Worm (Caenorhabditis elegans): ENCODE measurements around the gene F56C3.1.

Gene F56C3.1

DNA sequence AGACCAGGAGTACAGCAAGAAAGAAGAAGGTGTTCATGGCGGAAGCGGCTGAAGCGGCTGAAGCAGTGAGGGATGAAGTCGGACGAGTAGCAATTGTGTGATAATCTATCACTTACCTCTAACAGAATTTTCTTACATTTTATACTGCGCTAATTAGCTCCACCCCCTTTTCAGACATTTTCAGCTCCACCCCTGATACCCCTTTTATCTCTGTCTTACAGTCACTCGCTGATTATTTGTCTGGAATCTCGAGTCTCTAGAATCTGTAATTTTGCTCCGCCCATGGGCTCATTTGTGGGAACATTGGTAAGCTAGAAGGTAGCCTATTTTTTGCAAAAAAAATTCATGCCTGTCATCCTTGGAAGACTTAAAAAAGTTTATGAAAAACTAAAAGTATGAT, 42.8 kb upstream of the F56C3.1 start, which contains the start of gene ins-39:
Gene ins-39 (minus strand): TSS at position 101 of the 400 bp plus-strand sequence.
- TF ChIP-seq hlh-4 (tag; optimal IDR thresholded peaks at IDR 0.05) (no peak), ceh-90 (tag; optimal IDR thresholded peaks at IDR 0.05) (no peak), nhr-11 (tag; optimal IDR thresholded peaks at IDR 0.05) (no peak), grh-1 (GFP tag; IDR thresholded peaks at IDR 0.05) (no peak), nhr-71 (tag; optimal IDR thresholded peaks at IDR 0.05) (no peak), nhr-20 (tag; optimal IDR thresholded peaks at IDR 0.05) (no peak), hpl-2 (GFP tag; optimal IDR thresholded peaks at IDR 0.05) (no peak), rnt-1 (tag; optimal IDR thresholded peaks at IDR 0.05) (no peak), irx-1 (tag; optimal IDR thresholded peaks at IDR 0.05) (no peak), aha-1 (tag; optimal IDR thresholded peaks at IDR 0.05) (no peak), pax-3 (tag; optimal IDR thresholded peaks at IDR 0.05) (no peak), ztf-11 (tag; optimal IDR thresholded peaks at IDR 0.05) (no peak), blmp-1 (tag; optimal IDR thresholded peaks at IDR 0.05) (no peak), C04F5.9 (tag; optimal IDR thresholded peaks at IDR 0.05) (no peak), C16A3.4 (tag; optimal IDR thresholded peaks at IDR 0.05) (no peak), lsy-2 (tag; optimal IDR thresholded peaks at IDR 0.05) (no peak), C34B4.2 (tag; optimal IDR thresholded peaks at IDR 0.05) (no peak), efl-1 (optimal IDR thresholded peaks at IDR 0.05) (no peak), efl-1 (GFP tag; optimal IDR thresholded peaks at IDR 0.05 in 1 of 2) (no peak)

DNA sequence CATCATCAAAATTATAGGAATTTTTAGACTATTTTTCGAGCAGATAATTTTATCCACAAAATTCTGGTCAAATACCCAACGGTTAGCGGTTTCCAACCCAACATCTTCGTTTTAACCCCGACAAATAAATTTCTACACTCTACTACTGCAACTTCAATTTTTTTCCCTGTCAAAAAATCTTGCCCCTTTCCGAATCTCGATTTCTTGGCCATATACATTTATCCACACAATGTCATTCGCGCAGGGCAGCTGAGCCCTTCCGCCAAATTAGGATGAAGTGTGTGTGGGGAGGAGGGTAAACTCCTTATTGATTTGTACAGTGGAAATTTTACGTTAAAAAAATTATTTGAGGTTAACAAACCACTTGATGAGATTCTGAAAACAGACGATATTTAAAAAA, 42.3 kb upstream of the F56C3.1 start:
- TF ChIP-seq F16B12.6 (tag; optimal IDR thresholded peaks at IDR 0.05): peak; percentile 14
- peak; percentile 79 to 87 for TF ChIP-seq efl-1 (optimal IDR thresholded peaks at IDR 0.05)
- TF ChIP-seq efl-1 (GFP tag; optimal IDR thresholded peaks at IDR 0.05 in 1 of 2): peak; percentile 36 to 92
- TF ChIP-seq xbp-1 (tag; optimal IDR thresholded peaks at IDR 0.05): peak; percentile 89
- no peak for TF ChIP-seq sptf-1 (tag; optimal IDR thresholded peaks at IDR 0.05)
- peak; percentile 94 for TF ChIP-seq lin-14 (GFP tag; optimal IDR thresholded peaks at IDR 0.05)
- peak; percentile 96 for TF ChIP-seq ztf-4 (tag; optimal IDR thresholded peaks at IDR 0.05)
- TF ChIP-seq ceh-90 (tag; optimal IDR thresholded peaks at IDR 0.05): peak; percentile 24
- TF ChIP-seq unc-98 (GFP tag; IDR thresholded peaks at IDR 0.05): peak; percentile 71
- peak; percentile 65 for TF ChIP-seq mef-2 (tag; optimal IDR thresholded peaks at IDR 0.05)
- peak; percentile 45 for TF ChIP-seq pqm-1 (tag; optimal IDR thresholded peaks at IDR 0.05)
- peak; percentile 90 for TF ChIP-seq nhr-85 (tag)
- TF ChIP-seq pag-3 (tag; optimal IDR thresholded peaks at IDR 0.05; ENCODE audit: borderline replicate concordance, insufficient read depth): no peak
- no peak for TF ChIP-seq hlh-17 (GFP tag; optimal IDR thresholded peaks at IDR 0.05; ENCODE audit: borderline replicate concordance)
- TF ChIP-seq nhr-19 (GFP tag; conservative IDR thresholded peaks at IDR 0.05): peak; percentile 93
- TF ChIP-seq Y116A8C.19 (tag; optimal IDR thresholded peaks at IDR 0.05; ENCODE audit: borderline replicate concordance): no peak
- no peak for TF ChIP-seq hlh-4 (tag; optimal IDR thresholded peaks at IDR 0.05)
- no peak for TF ChIP-seq nhr-28 (tag; optimal IDR thresholded peaks at IDR 0.05)
- peak in 1 of 2 experiments; percentile 44 for TF ChIP-seq egl-27 (tag; optimal IDR thresholded peaks at IDR 0.05)
- TF ChIP-seq zag-1 (tag; optimal IDR thresholded peaks at IDR 0.05): peak; percentile 53
- TF ChIP-seq elt-2 (tag; optimal IDR thresholded peaks at IDR 0.05): peak; percentile 84
- peak; percentile 76 for TF ChIP-seq isw-1 (GFP tag; IDR thresholded peaks at IDR 0.05)
- TF ChIP-seq nhr-11 (tag; optimal IDR thresholded peaks at IDR 0.05): peak; percentile 94
- TF ChIP-seq lin-39 (tag; optimal IDR thresholded peaks at IDR 0.05): peak; percentile 93
- TF ChIP-seq ceh-8 (GFP tag; optimal IDR thresholded peaks at IDR 0.05): peak; percentile 97
- no peak for TF ChIP-seq C34B4.2 (tag; optimal IDR thresholded peaks at IDR 0.05)
- peak; percentile 95 for TF ChIP-seq nhr-20 (tag; optimal IDR thresholded peaks at IDR 0.05)
- TF ChIP-seq hpl-2 (GFP tag; optimal IDR thresholded peaks at IDR 0.05): peak; percentile 99
- TF ChIP-seq nhr-12 (tag; optimal IDR thresholded peaks at IDR 0.05): peak; percentile 57
- peak; percentile 45 to 84 for TF ChIP-seq ztf-11 (tag; optimal IDR thresholded peaks at IDR 0.05)
- TF ChIP-seq mep-1 (tag; optimal IDR thresholded peaks at IDR 0.05): peak; percentile 97
- peak; percentile 90 for TF ChIP-seq aly-2 (tag; optimal IDR thresholded peaks at IDR 0.05)
- peak; percentile 94 for TF ChIP-seq egl-13 (tag; optimal IDR thresholded peaks at IDR 0.05)
- no peak for TF ChIP-seq alr-1 (tag; optimal IDR thresholded peaks at IDR 0.05; ENCODE audit: borderline replicate concordance)
- TF ChIP-seq aha-1 (tag; optimal IDR thresholded peaks at IDR 0.05): peak; percentile 49
- TF ChIP-seq skn-1 (tag; optimal IDR thresholded peaks at IDR 0.05): peak; percentile 100
- peak; percentile 89 for TF ChIP-seq unc-86 (tag; optimal IDR thresholded peaks at IDR 0.05)
- peak in 1 of 2 experiments; percentile 90 for TF ChIP-seq mdl-1 (tag; optimal IDR thresholded peaks at IDR 0.05)
- TF ChIP-seq lin-15B (tag; optimal IDR thresholded peaks at IDR 0.05): peak; percentile 15
- TF ChIP-seq blmp-1 (tag; optimal IDR thresholded peaks at IDR 0.05): peak; percentile 46
- peak; percentile 90 for TF ChIP-seq pax-3 (tag; optimal IDR thresholded peaks at IDR 0.05)
- peak; percentile 86 for TF ChIP-seq lir-3 (tag; optimal IDR thresholded peaks at IDR 0.05; ENCODE audit: poor library complexity)
- TF ChIP-seq nhr-76 (tag; optimal IDR thresholded peaks at IDR 0.05): peak; percentile 75
